Worm (Caenorhabditis elegans): Measurements from ENCODE around the gene acd-4.

- TF ChIP-seq C34F6.9 (tag; optimal IDR thresholded peaks at IDR 0.05) (no peak), nhr-12 (tag; optimal IDR thresholded peaks at IDR 0.05) (no peak), elt-1 (tag; optimal IDR thresholded peaks at IDR 0.05) (no peak), nhr-6 (tag; optimal IDR thresholded peaks at IDR 0.05) (no peak), lin-39 (tag; optimal IDR thresholded peaks at IDR 0.05) (no peak)
Observed at ce11 chrV:8686764-8687163, 48.7 kb downstream of the acd-4 start, which contains the start of gene ZC190.7.
